Worm (Caenorhabditis elegans): ENCODE data around the gene pat-2.

The pat-2 gene

DNA sequence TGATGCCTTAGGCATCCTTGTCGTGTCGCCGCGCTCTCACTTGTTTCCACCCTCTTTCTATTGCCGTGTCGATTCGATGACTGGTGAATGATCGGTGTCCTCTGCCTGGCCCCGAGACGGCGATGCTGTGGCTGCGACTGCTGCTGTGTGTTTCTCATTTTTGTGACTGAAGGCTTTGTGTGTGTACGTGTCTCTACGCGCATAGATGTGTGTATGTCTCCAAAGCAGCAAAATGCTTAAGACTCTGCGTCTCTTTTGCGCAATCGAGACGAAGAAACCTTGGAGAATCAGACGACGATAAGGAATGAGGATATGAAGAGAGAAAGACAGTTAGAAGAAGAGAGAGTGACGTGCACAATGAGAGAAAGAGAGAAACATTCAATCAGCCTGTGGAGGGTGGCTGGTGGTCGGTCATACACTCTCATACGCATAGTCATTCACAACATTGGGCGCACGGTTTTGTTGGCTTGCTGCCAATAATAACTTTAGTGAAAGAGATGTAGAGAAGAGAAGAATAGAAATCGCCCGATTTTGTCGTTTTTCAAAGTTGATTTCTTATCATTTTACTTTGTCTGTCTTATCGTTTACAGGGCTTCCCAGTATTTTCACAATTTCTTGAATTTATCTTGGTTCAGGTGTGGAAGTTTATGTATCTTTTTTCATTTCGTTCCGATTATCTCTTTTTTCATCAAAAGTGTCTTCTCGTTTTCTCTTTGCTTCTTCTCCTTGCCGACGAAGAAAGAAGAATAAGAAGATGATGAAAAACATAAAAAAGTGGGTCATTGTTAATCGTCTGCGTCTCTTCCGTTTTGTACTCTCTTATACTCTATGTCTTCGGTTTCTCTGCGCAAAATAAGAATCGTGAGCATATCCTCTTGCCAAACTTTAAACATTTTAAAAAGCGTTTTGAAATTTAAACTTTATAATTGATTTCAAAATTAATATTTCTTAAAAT, 16.6 kb upstream of the pat-2 start (continued):
- peak; percentile 59 for TF ChIP-seq ztf-7 (tag; optimal IDR thresholded peaks at IDR 0.05)
- TF ChIP-seq ceh-62 (tag; optimal IDR thresholded peaks at IDR 0.05) = no peak
- peak; percentile 98 for TF ChIP-seq hlh-30 (tag; optimal IDR thresholded peaks at IDR 0.05; ENCODE audit: insufficient read depth)
- TF ChIP-seq daf-12 (tag; optimal IDR thresholded peaks at IDR 0.05) = no peak
- peak; percentile 47; the same call in 1 of the 2 replicates for TF ChIP-seq nhr-41 (GFP tag; IDR thresholded peaks at IDR 0.05)
- TF ChIP-seq nhr-102 (tag; optimal IDR thresholded peaks at IDR 0.05) = peak; percentile 94
- peak; percentile 68 for TF ChIP-seq lin-38 (GFP tag; IDR thresholded peaks at IDR 0.05)
- TF ChIP-seq skn-1 (tag; optimal IDR thresholded peaks at IDR 0.05) = no peak
- peak; percentile 43 to 100 for TF ChIP-seq unc-62 (GFP tag; optimal IDR thresholded peaks at IDR 0.05 in 1 of 2)
- TF ChIP-seq unc-62 (tag; optimal IDR thresholded peaks at IDR 0.05) = peak; percentile 60
- TF ChIP-seq ZK337.2 (GFP tag; IDR thresholded peaks at IDR 0.05) = peak; percentile 12; the same call in 1 of the 2 replicates
- TF ChIP-seq lin-13 (GFP tag; optimal IDR thresholded peaks at IDR 0.05) = peak; percentile 93
- 0 out of 2 replicates have a peak, but pooled peaks have one; percentile 12 for TF ChIP-seq arid-1 (GFP tag; conservative IDR thresholded peaks at IDR 0.05)
- peak; percentile 77; the same call in 1 of the 2 replicates for TF ChIP-seq set-16 (GFP tag; IDR thresholded peaks at IDR 0.05)
- no peak for TF ChIP-seq lin-15B (tag; optimal IDR thresholded peaks at IDR 0.05)
- peak; percentile 21 for TF ChIP-seq spr-3 (GFP tag; optimal IDR thresholded peaks at IDR 0.05)
- TF ChIP-seq php-3 (GFP tag; IDR thresholded peaks at IDR 0.05) = no peak
- peak; percentile 96 for TF ChIP-seq nhr-11 (tag; optimal IDR thresholded peaks at IDR 0.05)
- peak; percentile 92 for TF ChIP-seq egl-27 (tag; optimal IDR thresholded peaks at IDR 0.05)
- peak; percentile 55 for TF ChIP-seq ceh-32 (tag; optimal IDR thresholded peaks at IDR 0.05; ENCODE audit: poor library complexity)

DNA sequence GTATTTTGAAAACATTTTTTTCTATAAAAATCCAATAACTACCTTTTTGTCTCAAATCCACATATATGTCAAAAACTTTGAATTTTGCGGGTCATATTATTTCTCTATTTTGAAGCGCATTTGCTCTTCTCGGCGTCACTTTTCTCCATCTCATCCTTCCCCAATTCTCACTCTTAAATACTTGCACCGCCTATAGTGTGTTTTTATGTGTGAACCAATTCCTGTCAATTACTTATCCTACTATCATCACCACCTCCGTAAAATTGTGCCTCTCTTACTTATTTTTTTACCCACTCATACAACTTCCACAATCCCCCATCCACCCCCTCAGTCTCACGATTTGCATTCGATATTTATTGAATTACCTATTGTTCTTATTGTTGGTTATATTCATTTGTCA, 12.9 kb upstream of the pat-2 start:
- TF ChIP-seq skn-1 (tag; optimal IDR thresholded peaks at IDR 0.05) (no peak), saeg-2 (GFP tag; IDR thresholded peaks at IDR 0.05) (no peak), jun-1 (tag; optimal IDR thresholded peaks at IDR 0.05) (no peak), aha-1 (tag) (peak; percentile 54), lim-7 (GFP tag; IDR thresholded peaks at IDR 0.05) (0 out of 2 replicates have a peak, but pooled peaks have one; percentile 47), aly-2 (tag; optimal IDR thresholded peaks at IDR 0.05) (peak; percentile 33), madf-5 (GFP tag; IDR thresholded peaks at IDR 0.05) (0 out of 4 replicates have a peak, but pooled peaks of 1 of the 2 experiments have one; percentile 20), Y48G9A.11 (GFP tag; IDR thresholded peaks at IDR 0.05) (no peak)

DNA sequence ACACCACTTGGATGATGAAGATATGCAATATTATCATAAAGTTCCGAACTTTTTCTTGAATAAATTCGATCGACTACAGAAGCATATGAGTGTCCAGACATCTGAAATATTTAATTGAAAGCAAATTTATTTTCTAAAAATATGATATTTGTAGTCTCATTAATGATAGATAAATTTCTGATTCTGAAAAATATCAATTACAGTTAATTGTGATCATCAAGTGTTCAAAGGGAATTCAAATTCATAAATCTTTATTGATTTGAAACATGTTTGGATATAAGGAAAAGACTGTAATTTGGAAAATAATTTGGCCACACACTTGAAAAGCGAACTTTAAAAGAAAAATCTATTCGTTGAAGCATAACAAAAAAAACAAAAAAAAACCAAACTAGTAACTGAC, 11.5 kb upstream of the pat-2 start, which contains the start of gene F54F2.7:
F54F2.7 (minus strand) TSS at position 101 of the 400 bp plus-strand sequence.
- TF ChIP-seq egl-27 (tag; optimal IDR thresholded peaks at IDR 0.05) (no peak), spr-1 (tag; optimal IDR thresholded peaks at IDR 0.05) (no peak), nhr-28 (tag; optimal IDR thresholded peaks at IDR 0.05) (no peak), jun-1 (tag; optimal IDR thresholded peaks at IDR 0.05) (no peak), lim-7 (GFP tag; IDR thresholded peaks at IDR 0.05) (no peak), hmg-1.1 (GFP tag; IDR thresholded peaks at IDR 0.05) (no peak), nhr-6 (tag; optimal IDR thresholded peaks at IDR 0.05) (no peak), attf-4 (tag; optimal IDR thresholded peaks at IDR 0.05) (no peak), F44E2.7 (GFP tag; IDR thresholded peaks at IDR 0.05) (no peak), ceh-44 (GFP tag; IDR thresholded peaks at IDR 0.05) (no peak), Y48G9A.11 (GFP tag; IDR thresholded peaks at IDR 0.05) (no peak)

Measured in whole organism, L4 larva.